Worm (Caenorhabditis elegans) whole organism, L4 larva: ENCODE measurements around the gene C43H6.4.

ENCODE experiments used
- fos-1 ChIP-seq: fragments of 150-350 bp; optimal IDR thresholded peaks from 2 replicates; lab custom pipeline; 2014; ENCODE audit warnings: missing biosample characterization, missing genetic modification characterization
- lir-3 ChIP-seq: sonication (generic microtip); optimal IDR thresholded peaks from 2 replicates; lab custom pipeline; 2016; ENCODE audit warnings: mild to moderate bottlenecking, missing genetic modification characterization, missing compliant biosample characterization
- nhr-28 ChIP-seq: fragments of 150-350 bp; optimal IDR thresholded peaks from 2 replicates; lab custom pipeline; 2014; ENCODE audit warnings: missing biosample characterization, missing genetic modification characterization
- unc-62 ChIP-seq, 3 experiments: fragments of 150-350 bp in 1 of 3; sonication (generic microtip); optimal IDR thresholded peaks in 2 of 3; peaks in 1 of 3; 1 replicate in 1 of 3; 2 replicates in 2 of 3; lab custom pipeline; 2014 to 2017; ENCODE audit warnings: missing biosample characterization in 3 of 3, missing genetic modification characterization in 3 of 3, missing genetic modification reagents in 3 of 3, missing genotype in 1 of 3

DNA sequence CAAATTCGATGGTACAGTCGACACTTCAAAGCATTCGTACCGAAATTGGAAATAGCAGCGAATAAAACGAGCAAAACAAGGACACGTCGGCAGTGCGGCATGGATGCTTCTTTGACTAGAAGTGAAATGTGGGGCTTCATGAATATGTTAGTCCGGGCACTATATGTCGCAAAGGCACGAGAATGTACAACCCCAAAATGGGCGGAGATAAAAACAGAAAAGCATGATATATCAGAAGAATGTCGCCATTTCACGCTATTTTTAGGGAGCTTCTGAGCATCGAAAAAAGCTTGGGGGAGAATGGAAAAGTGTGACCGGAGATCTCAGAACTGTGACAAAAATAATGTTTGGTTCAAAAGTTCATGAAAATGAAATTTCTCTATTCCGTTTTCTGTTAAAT is 39.5 kb downstream of the C43H6.4 start, which contains the start of gene T07D1.3:
- TF ChIP-seq unc-62 (GFP tag; optimal IDR thresholded peaks at IDR 0.05 in 1 of 2; lab: Kevin White, UChicago) (no peak), unc-62 (tag; optimal IDR thresholded peaks at IDR 0.05; lab: Kevin White, UChicago) (no peak), nhr-28 (tag; lab: Kevin White, UChicago) (no peak), lir-3 (no peak), fos-1 (tag; lab: Kevin White, UChicago) (no peak)
